Worm (Caenorhabditis elegans) whole organism, mixed stage, embryonic: ENCODE results near the gene str-68.

ENCODE experiments used
- ceh-39 ChIP-seq: fragments of 150-350 bp; optimal IDR thresholded peaks from 2 replicates; lab custom pipeline; 2014; ENCODE audit warnings: missing biosample characterization, missing genetic modification characterization
- elt-3 ChIP-seq: fragments of 150-350 bp; optimal IDR thresholded peaks from 2 replicates; lab custom pipeline; 2014; ENCODE audit warnings: missing biosample characterization, missing genetic modification characterization
- lin-32 ChIP-seq: fragments of 200-800 bp; sonication (Bioruptor generic); optimal IDR thresholded peaks from 2 replicates; lab custom pipeline; 2018; ENCODE audit warnings: mild to moderate bottlenecking, missing genetic modification characterization, missing compliant biosample characterization
- nhr-12 ChIP-seq: fragments of 150-350 bp; optimal IDR thresholded peaks from 2 replicates; lab custom pipeline; 2014; ENCODE audit warnings: missing biosample characterization, missing genetic modification characterization
- nhr-28 ChIP-seq: fragments of 150-350 bp; optimal IDR thresholded peaks from 2 replicates; lab custom pipeline; 2014; ENCODE audit warnings: missing biosample characterization, missing genetic modification characterization
- unc-62 ChIP-seq: fragments of 150-350 bp; optimal IDR thresholded peaks from 2 replicates; lab custom pipeline; 2014; ENCODE audit warnings: missing biosample characterization, missing genetic modification reagents, missing genetic modification characterization
- ztf-11 ChIP-seq: fragments of 150-350 bp; optimal IDR thresholded peaks from 2 replicates; lab custom pipeline; 2014; ENCODE audit warnings: missing biosample characterization, missing genetic modification characterization

- TF ChIP-seq unc-62 (GFP tag; lab: Kevin White, UChicago) = no peak
- no peak for TF ChIP-seq ztf-11 (tag; lab: Kevin White, UChicago)
- no peak for TF ChIP-seq elt-3
- no peak for TF ChIP-seq nhr-12 (tag; lab: Kevin White, UChicago)
- TF ChIP-seq nhr-28 (tag; lab: Kevin White, UChicago) = no peak
- no peak for TF ChIP-seq ceh-39 (tag; lab: Kevin White, UChicago)
- no peak for TF ChIP-seq lin-32
Measured at ce11 chrV:3100527-3100926, 6.8 kb downstream of the str-68 start.
